Worm (Caenorhabditis elegans): ENCODE measurements around the gene ugt-49.

- TF ChIP-seq Y56A3A.18 (GFP tag; IDR thresholded peaks at IDR 0.05), result no peak
- no peak for TF ChIP-seq snpc-1.1 (tag; optimal IDR thresholded peaks at IDR 0.05; ENCODE audit: insufficient read depth)
- no peak for TF ChIP-seq F22D6.2 (tag; optimal IDR thresholded peaks at IDR 0.05)
- no peak for TF ChIP-seq pha-4 (tag; optimal IDR thresholded peaks at IDR 0.05)
- no peak for TF ChIP-seq unc-62 (GFP tag; optimal IDR thresholded peaks at IDR 0.05)
Observed at ce11 chrV:10332012-10332411, 40.1 kb upstream of the ugt-49 start, which contains the start of gene crm-1.

All from whole organism, young adult.